Fruit fly (Drosophila melanogaster) whole organism, embryonic: ENCODE results near the gene CG5934.

Experiments
- Asciz ChIP-seq: fragments of 200-800 bp; sonication (Bioruptor generic); optimal IDR thresholded peaks from 2 replicates; lab custom pipeline; 2017; ENCODE audit warnings: missing biosample characterization, mild to moderate bottlenecking, missing genetic modification characterization, missing genetic modification reagents
- Atf-2 ChIP-seq: fragments of 200-800 bp; sonication (Bioruptor generic); optimal IDR thresholded peaks from 2 replicates; lab custom pipeline; 2016; ENCODE audit warnings: missing biosample characterization, missing genetic modification characterization
- B-H1 ChIP-seq: fragments of 200-800 bp; sonication (Bioruptor generic); IDR thresholded peaks from 3 replicates; pipeline ENCODE4 v1.3.6; 2022; ENCODE audit warnings: missing biosample characterization, missing genetic modification characterization
- CG10959 ChIP-seq: fragments of 200-800 bp; sonication (Bioruptor generic); IDR thresholded peaks from 2 replicates; pipeline ENCODE4 v1.3.6; 2022; ENCODE audit warnings: missing biosample characterization, missing genetic modification characterization
- CG11723 ChIP-seq: fragments of 200-800 bp; sonication (Bioruptor generic); optimal IDR thresholded peaks from 2 replicates; lab custom pipeline; 2017; ENCODE audit warnings: missing biosample characterization, mild to moderate bottlenecking, missing genetic modification characterization
- CG12299 ChIP-seq: fragments of 200-800 bp; sonication (Bioruptor generic); optimal IDR thresholded peaks from 2 replicates; lab custom pipeline; 2018; ENCODE audit warnings: missing biosample characterization, mild to moderate bottlenecking, missing genetic modification characterization
- CG13287 ChIP-seq: fragments of 200-800 bp; sonication (Bioruptor generic); IDR thresholded peaks from 2 replicates; pipeline ENCODE4 v1.3.6; 2022; ENCODE audit warnings: missing biosample characterization, missing genetic modification characterization; ENCODE audit not compliant: partially characterized antibody
- CG14965 ChIP-seq: fragments of 200-800 bp; sonication (Bioruptor generic); optimal IDR thresholded peaks from 2 replicates; lab custom pipeline; 2016; ENCODE audit warnings: missing biosample characterization, missing genetic modification characterization, borderline replicate concordance
- CG15514 ChIP-seq: fragments of 200-800 bp; sonication (Bioruptor generic); optimal IDR thresholded peaks from 3 replicates; lab custom pipeline; 2017; ENCODE audit warnings: missing biosample characterization, missing genetic modification characterization, mild to moderate bottlenecking, moderate library complexity, missing genetic modification reagents
- CG2120 ChIP-seq: fragments of 200-800 bp; sonication (Bioruptor generic); optimal IDR thresholded peaks from 3 replicates; lab custom pipeline; 2016; ENCODE audit warnings: missing biosample characterization, missing genetic modification characterization
- CG32532 ChIP-seq: fragments of 200-800 bp; sonication (Bioruptor generic); IDR thresholded peaks from 2 replicates; pipeline ENCODE4 v1.3.6; 2022; ENCODE audit warnings: missing biosample characterization, missing genetic modification characterization
- CG3726 ChIP-seq: fragments of 200-800 bp; sonication (Bioruptor generic); IDR thresholded peaks from 3 replicates; pipeline ENCODE4, ENCODE4 v1.3.6; 2022; ENCODE audit warnings: missing biosample characterization, missing genetic modification characterization
- CG4282 ChIP-seq: fragments of 200-800 bp; sonication (Bioruptor generic); optimal IDR thresholded peaks from 2 replicates; lab custom pipeline; 2016; ENCODE audit warnings: missing biosample characterization, missing genetic modification characterization
- CG4707 ChIP-seq: fragments of 200-800 bp; sonication (Bioruptor generic); optimal IDR thresholded peaks from 2 replicates; lab custom pipeline; 2018; ENCODE audit warnings: missing biosample characterization, mild to moderate bottlenecking, missing genetic modification characterization, moderate library complexity
- CG4730 ChIP-seq: fragments of 200-800 bp; sonication (Bioruptor generic); IDR thresholded peaks from 2 replicates; pipeline ENCODE4 v1.3.6; 2022; ENCODE audit warnings: missing biosample characterization, missing genetic modification characterization
- CG4854 ChIP-seq: fragments of 200-800 bp; sonication (Bioruptor generic); optimal IDR thresholded peaks from 2 replicates; lab custom pipeline; 2016; ENCODE audit warnings: missing biosample characterization, missing genetic modification characterization, inconsistent platforms
- CG7271 ChIP-seq: fragments of 200-800 bp; sonication (Bioruptor generic); optimal IDR thresholded peaks from 2 replicates; lab custom pipeline; 2018; ENCODE audit warnings: missing biosample characterization, mild to moderate bottlenecking, missing genetic modification characterization, moderate library complexity
- CG7786 ChIP-seq: fragments of 200-800 bp; sonication (Bioruptor generic); optimal IDR thresholded peaks from 2 replicates; lab custom pipeline; 2016; ENCODE audit warnings: missing biosample characterization, missing genetic modification characterization
- Dll ChIP-seq: fragments of 200-800 bp; sonication (Bioruptor generic); IDR thresholded peaks from 4 replicates; pipeline ENCODE4 v1.3.6; 2022; ENCODE audit warnings: missing biosample characterization, missing genetic modification characterization; ENCODE audit not compliant: partially characterized antibody
- H15 ChIP-seq: fragments of 200-800 bp; sonication (Bioruptor generic); IDR thresholded peaks from 3 replicates; pipeline ENCODE4 v1.3.6; 2022; ENCODE audit warnings: missing biosample characterization, missing genetic modification characterization
- Kr ChIP-seq: fragments of 200-800 bp; sonication (Bioruptor generic); optimal IDR thresholded peaks from 2 replicates; lab custom pipeline; 2017; ENCODE audit warnings: missing biosample characterization, mild to moderate bottlenecking, missing genetic modification characterization
- Nf-YC ChIP-seq: fragments of 200-800 bp; optimal IDR thresholded peaks from 3 replicates; lab custom pipeline; 2019; ENCODE audit warnings: missing biosample characterization, mild to moderate bottlenecking, missing genetic modification characterization, moderate library complexity
- Opbp ChIP-seq: fragments of 200-800 bp; sonication (Bioruptor generic); IDR thresholded peaks from 3 replicates; pipeline ENCODE4 v1.3.6; 2022; ENCODE audit warnings: missing biosample characterization, missing genetic modification characterization; ENCODE audit not compliant: partially characterized antibody
- Rfx ChIP-seq: fragments of 200-800 bp; sonication (Bioruptor generic); IDR thresholded peaks from 2 replicates; pipeline ENCODE4 v1.3.6; 2022; ENCODE audit warnings: missing biosample characterization, missing genetic modification characterization
- Rx ChIP-seq: fragments of 200-800 bp; sonication (Bioruptor generic); IDR thresholded peaks from 2 replicates; pipeline ENCODE4 v1.3.6; 2022; ENCODE audit warnings: missing biosample characterization, missing genetic modification characterization
- Side ChIP-seq: fragments of 200-800 bp; sonication (Bioruptor generic); optimal IDR thresholded peaks from 2 replicates; lab custom pipeline; 2016; ENCODE audit warnings: missing biosample characterization, missing genetic modification characterization
- abd-A ChIP-seq: fragments of 200-800 bp; sonication (Bioruptor generic); optimal IDR thresholded peaks from 3 replicates; lab custom pipeline; 2019; ENCODE audit warnings: missing biosample characterization, mild to moderate bottlenecking, missing genetic modification characterization, moderate library complexity
- az2 ChIP-seq: fragments of 200-800 bp; sonication (Bioruptor generic); optimal IDR thresholded peaks from 3 replicates; lab custom pipeline; 2016; ENCODE audit warnings: missing biosample characterization, missing genetic modification characterization
- bowl ChIP-seq: fragments of 200-800 bp; sonication (Bioruptor generic); IDR thresholded peaks from 2 replicates; pipeline ENCODE4 v1.3.6; 2022; ENCODE audit warnings: missing biosample characterization, missing genetic modification characterization
- cad ChIP-seq: fragments of >200 bp; optimal IDR thresholded peaks from 2 replicates; lab custom pipeline; 2017; ENCODE audit warnings: missing biosample characterization, missing genetic modification characterization
- cas ChIP-seq: fragments of 200-800 bp; sonication (Bioruptor generic); IDR thresholded peaks from 2 replicates; pipeline ENCODE4 v1.3.6; 2022; ENCODE audit warnings: missing biosample characterization, missing genetic modification characterization
- da ChIP-seq: fragments of 200-800 bp; sonication (Bioruptor generic); optimal IDR thresholded peaks from 2 replicates; lab custom pipeline; 2016; ENCODE audit warnings: missing biosample characterization, missing genetic modification characterization
- gcm ChIP-seq: fragments of 200-800 bp; sonication (Bioruptor generic); optimal IDR thresholded peaks from 2 replicates; lab custom pipeline; 2019; ENCODE audit warnings: missing biosample characterization, mild to moderate bottlenecking, missing genetic modification characterization, moderate library complexity
- grn ChIP-seq: fragments of 200-800 bp; sonication (Bioruptor generic); optimal IDR thresholded peaks from 3 replicates; lab custom pipeline; 2017; ENCODE audit warnings: missing biosample characterization, missing genetic modification characterization
- hbn ChIP-seq: fragments of 200-800 bp; sonication (Bioruptor generic); IDR thresholded peaks from 2 replicates; pipeline ENCODE4 v1.3.6; 2022; ENCODE audit warnings: missing biosample characterization, missing genetic modification characterization; ENCODE audit not compliant: partially characterized antibody
- jing ChIP-seq: fragments of 200-800 bp; sonication (Bioruptor generic); optimal IDR thresholded peaks from 2 replicates; lab custom pipeline; 2018; ENCODE audit warnings: missing biosample characterization, mild to moderate bottlenecking, missing genetic modification characterization
- kah ChIP-seq: fragments of 200-800 bp; sonication (Bioruptor generic); optimal IDR thresholded peaks from 2 replicates; lab custom pipeline; 2018; ENCODE audit warnings: missing biosample characterization, mild to moderate bottlenecking, missing genetic modification characterization
- knrl ChIP-seq: fragments of 200-800 bp; sonication (Bioruptor generic); IDR thresholded peaks from 3 replicates; pipeline ENCODE4 v1.3.6; 2022; ENCODE audit warnings: missing biosample characterization, missing genetic modification characterization; ENCODE audit not compliant: partially characterized antibody
- lov ChIP-seq, 2 experiments: fragments of 200-800 bp in 1 of 2; fragments of >200 bp in 1 of 2; sonication (Bioruptor generic) in 1 of 2; IDR thresholded peaks in 1 of 2; optimal IDR thresholded peaks in 1 of 2; 2 replicates in 1 of 2; 3 replicates in 1 of 2; pipeline versions ENCODE4 v1.3.6 to Lab custom; 2017 to 2022; ENCODE audit warnings: missing biosample characterization in 1 of 2, missing genetic modification characterization in 1 of 2
- nau ChIP-seq: fragments of 200-800 bp; sonication (Bioruptor generic); optimal IDR thresholded peaks from 3 replicates; lab custom pipeline; 2017; ENCODE audit warnings: missing biosample characterization, mild to moderate bottlenecking, missing genetic modification characterization, missing genetic modification reagents
- pfk ChIP-seq: fragments of 200-800 bp; sonication (Bioruptor generic); optimal IDR thresholded peaks from 2 replicates; lab custom pipeline; 2018; ENCODE audit warnings: missing biosample characterization, mild to moderate bottlenecking, missing genetic modification characterization, moderate library complexity
- pzg ChIP-seq: fragments of 200-800 bp; sonication (Bioruptor generic); optimal IDR thresholded peaks from 3 replicates; lab custom pipeline; 2018; ENCODE audit warnings: missing biosample characterization, mild to moderate bottlenecking, missing genetic modification characterization, moderate library complexity
- sima ChIP-seq: fragments of 200-800 bp; sonication (Bioruptor generic); optimal IDR thresholded peaks from 2 replicates; lab custom pipeline; 2016; ENCODE audit warnings: missing biosample characterization, missing genetic modification characterization
- slou ChIP-seq: fragments of 200-800 bp; sonication (Bioruptor generic); optimal IDR thresholded peaks from 3 replicates; lab custom pipeline; 2016; ENCODE audit warnings: missing biosample characterization, missing genetic modification characterization
- slp2 ChIP-seq: fragments of 200-800 bp; sonication (Bioruptor generic); optimal IDR thresholded peaks from 2 replicates; lab custom pipeline; 2016; ENCODE audit warnings: missing biosample characterization, missing genetic modification characterization
- sr ChIP-seq: fragments of 200-800 bp; sonication (Bioruptor generic); IDR thresholded peaks from 3 replicates; pipeline ENCODE4 v1.3.6; 2022; ENCODE audit warnings: missing biosample characterization, missing genetic modification characterization
- tap ChIP-seq: fragments of 200-800 bp; optimal IDR thresholded peaks from 3 replicates; lab custom pipeline; 2019; ENCODE audit warnings: missing biosample characterization, mild to moderate bottlenecking, missing genetic modification characterization, moderate library complexity
- wek ChIP-seq: fragments of 200-800 bp; sonication (Bioruptor generic); optimal IDR thresholded peaks from 3 replicates; lab custom pipeline; 2018; ENCODE audit warnings: missing biosample characterization, mild to moderate bottlenecking, missing genetic modification characterization, moderate library complexity

The CG5934 gene

dm6 chr3R:27281022-27281810, 7.7 kb downstream of the CG5934 start (continued):
- TF ChIP-seq CG15514 (GFP tag; lab: Kevin White, UChicago) (peak; percentile 93), Nf-YC (tag; lab: Kevin White, UChicago) (peak; percentile 61), CG7786 (GFP tag; lab: Kevin White, UChicago) (peak; percentile 98), CG4854 (GFP tag; lab: Kevin White, UChicago) (peak; percentile 91), pfk (GFP tag; lab: Kevin White, UChicago) (no peak), Asciz (GFP tag; lab: Kevin White, UChicago) (peak; percentile 92), tap (tag; lab: Kevin White, UChicago) (peak; percentile 86), CG4282 (GFP tag; lab: Kevin White, UChicago) (peak; percentile 92), Kr (GFP tag; lab: Kevin White, UChicago) (no peak), Rfx (GFP tag; lab: Robert Waterston, UW) (peak; percentile 98), nau (GFP tag; lab: Kevin White, UChicago) (peak; percentile 91), CG7271 (peak; percentile 27), B-H1 (GFP tag; lab: Robert Waterston, UW) (peak; percentile 95), CG4707 (GFP tag; lab: Kevin White, UChicago) (peak; percentile 88), cas (GFP tag; lab: Robert Waterston, UW) (peak; percentile 91), hbn (no peak), Atf-2 (GFP tag; lab: Kevin White, UChicago) (peak; percentile 94), CG2120 (peak; percentile 98), slp2 (GFP tag; lab: Kevin White, UChicago) (peak; percentile 92), CG32532 (peak; percentile 98), az2 (GFP tag; lab: Kevin White, UChicago) (peak; percentile 94), jing (GFP tag; lab: Kevin White, UChicago) (peak; percentile 95), CG4730 (peak; percentile 95), grn (GFP tag; lab: Kevin White, UChicago) (peak; percentile 76), sima (peak; percentile 64), da (GFP tag; lab: Kevin White, UChicago) (peak; percentile 77), knrl (GFP tag; lab: Robert Waterston, UW) (peak; percentile 58; the same call in 2 of the 3 replicates), abd-A (tag; lab: Kevin White, UChicago) (peak; percentile 88), CG14965 (GFP tag; lab: Kevin White, UChicago) (peak; percentile 68), CG12299 (peak; percentile 88), CG10959 (peak; percentile 92), lov (optimal IDR thresholded peaks at IDR 0.05; lab: Kevin White, UChicago) (no peak), lov (GFP tag; IDR thresholded peaks at IDR 0.05; lab: Robert Waterston, UW) (peak; percentile 97), Dll (GFP tag; lab: Robert Waterston, UW) (peak; percentile 29; the same call in 1 of the 4 replicates), gcm (GFP tag; lab: Kevin White, UChicago) (peak; percentile 90), slou (GFP tag; lab: Kevin White, UChicago) (peak; percentile 75), sr (peak; percentile 90), H15 (GFP tag; lab: Robert Waterston, UW) (peak; percentile 97), kah (GFP tag; lab: Kevin White, UChicago) (peak; percentile 70), CG13287 (GFP tag; lab: Robert Waterston, UW) (peak; percentile 59), CG11723 (peak; percentile 92), Side (GFP tag; lab: Kevin White, UChicago) (peak; percentile 95), pzg (GFP tag; lab: Kevin White, UChicago) (peak; percentile 39), Opbp (peak; percentile 68), cad (GFP tag; lab: Kevin White, UChicago) (no peak), wek (peak; percentile 86), bowl (GFP tag; lab: Robert Waterston, UW) (peak; percentile 94), Rx (peak; percentile 97), CG3726 (GFP tag; lab: Robert Waterston, UW) (peak; percentile 96)
